Worm (Caenorhabditis elegans) whole organism, young adult: ENCODE results near the gene K02D10.3.
A peak's percentile ranks its signal among the peaks of the same experiment; 100 is the strongest.

Source experiments
- D2030.7 ChIP-seq: fragments of 200-800 bp; sonication (Bioruptor generic); IDR thresholded peaks from 2 replicates; pipeline ENCODE4 v1.3.6; 2022; ENCODE audit warnings: missing genetic modification reagents, missing genetic modification characterization, missing compliant biosample characterization
- F10E7.11 ChIP-seq: sonication (generic microtip); optimal IDR thresholded peaks from 2 replicates; lab custom pipeline; 2017; ENCODE audit warnings: mild to moderate bottlenecking, missing genetic modification characterization, moderate library complexity, missing compliant biosample characterization
- F22D6.2 ChIP-seq: sonication (generic microtip); optimal IDR thresholded peaks from 2 replicates; lab custom pipeline; 2016; ENCODE audit warnings: mild to moderate bottlenecking, missing genetic modification characterization, missing compliant biosample characterization
- F39B2.1 ChIP-seq: fragments of 200-800 bp; sonication (Bioruptor generic); IDR thresholded peaks from 2 replicates; pipeline ENCODE4 v1.3.6; 2022; ENCODE audit warnings: missing genetic modification reagents, missing genetic modification characterization, missing compliant biosample characterization
- F49E8.2 ChIP-seq: sonication (generic microtip); optimal IDR thresholded peaks from 3 replicates; lab custom pipeline; 2017; ENCODE audit warnings: missing genetic modification characterization, mild to moderate bottlenecking, missing compliant biosample characterization, antibody characterized with exemption, moderate library complexity; ENCODE audit not compliant: insufficient read depth
- F52B5.7 ChIP-seq: sonication (generic microtip); optimal IDR thresholded peaks from 2 replicates; lab custom pipeline; 2016; ENCODE audit warnings: mild to moderate bottlenecking, missing genetic modification characterization, missing compliant biosample characterization
- F57C9.4 ChIP-seq: sonication (generic microtip); optimal IDR thresholded peaks from 2 replicates; lab custom pipeline; 2017; ENCODE audit warnings: mild to moderate bottlenecking, missing genetic modification characterization, missing compliant biosample characterization
- K12H6.12 ChIP-seq: fragments of 200-800 bp; sonication (Bioruptor generic); optimal IDR thresholded peaks from 2 replicates; lab custom pipeline; 2018; ENCODE audit warnings: mild to moderate bottlenecking, missing genetic modification characterization, missing compliant biosample characterization
- T26A5.8 ChIP-seq: sonication (generic microtip); optimal IDR thresholded peaks from 2 replicates; lab custom pipeline; 2016; ENCODE audit warnings: missing genetic modification characterization, missing compliant biosample characterization
- Y53F4B.3 ChIP-seq: fragments of 200-800 bp; sonication (Bioruptor generic); IDR thresholded peaks from 2 replicates; pipeline ENCODE4 v1.3.6; 2022; ENCODE audit warnings: missing genetic modification reagents, missing genetic modification characterization, missing compliant biosample characterization
- Y67H2A.10 ChIP-seq: fragments of 200-800 bp; sonication (Bioruptor generic); conservative IDR thresholded peaks from 2 replicates; pipeline ENCODE4 v1.3.6; 2022; ENCODE audit warnings: missing genetic modification reagents, missing genetic modification characterization, missing compliant biosample characterization
- Y95B8A.8 ChIP-seq: fragments of 200-800 bp; sonication (Bioruptor generic); IDR thresholded peaks from 2 replicates; pipeline ENCODE4 v1.3.6; 2022; ENCODE audit warnings: missing genetic modification reagents, missing genetic modification characterization, missing compliant biosample characterization
- aptf-3 ChIP-seq: fragments of 200-800 bp; sonication (Bioruptor generic); IDR thresholded peaks from 2 replicates; pipeline ENCODE4 v1.3.6; 2022; ENCODE audit warnings: missing genetic modification characterization, missing compliant biosample characterization
- attf-6 ChIP-seq: fragments of 200-800 bp; sonication (Bioruptor generic); IDR thresholded peaks from 2 replicates; pipeline ENCODE4 v1.3.6; 2022; ENCODE audit warnings: missing genetic modification reagents, missing genetic modification characterization, missing compliant biosample characterization
- ceh-27 ChIP-seq: fragments of 200-800 bp; sonication (Bioruptor generic); optimal IDR thresholded peaks from 2 replicates; lab custom pipeline; 2018; ENCODE audit warnings: mild to moderate bottlenecking, missing genetic modification characterization, moderate library complexity, missing compliant biosample characterization
- ceh-58 ChIP-seq: fragments of 200-800 bp; sonication (Bioruptor generic); IDR thresholded peaks from 2 replicates; pipeline ENCODE4 v1.3.6; 2022; ENCODE audit warnings: missing genetic modification characterization, missing compliant biosample characterization
- ceh-79 ChIP-seq: sonication (generic microtip); optimal IDR thresholded peaks from 2 replicates; lab custom pipeline; 2017; ENCODE audit warnings: mild to moderate bottlenecking, missing genetic modification characterization, missing compliant biosample characterization
- ceh-91 ChIP-seq: fragments of 200-800 bp; sonication (Bioruptor generic); IDR thresholded peaks from 2 replicates; pipeline ENCODE4 v1.3.6; 2022; ENCODE audit warnings: missing genetic modification reagents, missing genetic modification characterization, missing compliant biosample characterization
- die-1 ChIP-seq: sonication (generic microtip); optimal IDR thresholded peaks from 2 replicates; lab custom pipeline; 2016; ENCODE audit warnings: missing genotype, mild to moderate bottlenecking, missing genetic modification characterization, missing compliant biosample characterization
- dpff-1 ChIP-seq: sonication (generic microtip); optimal IDR thresholded peaks from 2 replicates; lab custom pipeline; 2017; ENCODE audit warnings: mild to moderate bottlenecking, missing genetic modification characterization, missing compliant biosample characterization
- dpl-1 ChIP-seq: fragments of 150-350 bp; optimal IDR thresholded peaks from 2 replicates; lab custom pipeline; 2014; ENCODE audit warnings: missing biosample characterization, missing genetic modification reagents, missing genetic modification characterization
- efl-1 ChIP-seq: fragments of 150-350 bp; optimal IDR thresholded peaks from 2 replicates; lab custom pipeline; 2014; ENCODE audit warnings: missing biosample characterization, missing genetic modification reagents, missing genetic modification characterization
- egrh-3 ChIP-seq: fragments of 200-800 bp; sonication (Bioruptor generic); IDR thresholded peaks from 2 replicates; pipeline ENCODE4 v1.3.6; 2022; ENCODE audit warnings: missing genetic modification reagents, missing genetic modification characterization, missing compliant biosample characterization
- hlh-26 ChIP-seq: fragments of 200-800 bp; sonication (Bioruptor generic); conservative IDR thresholded peaks from 2 replicates; pipeline ENCODE4 v1.3.6; 2022; ENCODE audit warnings: missing genetic modification reagents, missing genetic modification characterization, missing compliant biosample characterization
- hmg-1.2 ChIP-seq: fragments of 200-800 bp; sonication (Bioruptor generic); IDR thresholded peaks from 2 replicates; pipeline ENCODE4 v1.3.6; 2022; ENCODE audit warnings: missing genetic modification reagents, missing genetic modification characterization, missing compliant biosample characterization
- lag-1 ChIP-seq: fragments of 200-800 bp; sonication (Bioruptor generic); IDR thresholded peaks from 2 replicates; pipeline ENCODE4 v1.3.6; 2022; ENCODE audit warnings: missing genetic modification reagents, missing genetic modification characterization, missing compliant biosample characterization
- lin-35 ChIP-seq, 3 experiments: fragments of 150-350 bp in 2 of 3; sonication (generic microtip) in 1 of 3; optimal IDR thresholded peaks; 2 replicates each; lab custom pipeline; 2014 to 2018; ENCODE audit warnings: missing biosample characterization in 3 of 3, missing genetic modification characterization in 3 of 3, missing genetic modification reagents in 3 of 3
- lin-40 ChIP-seq: sonication (generic microtip); optimal IDR thresholded peaks from 2 replicates; lab custom pipeline; 2016; ENCODE audit warnings: missing genetic modification characterization, mild to moderate bottlenecking, missing compliant biosample characterization, missing genotype, missing genetic modification reagents
- lin-54 ChIP-seq: fragments of 200-800 bp; sonication (Bioruptor generic); optimal IDR thresholded peaks from 2 replicates; lab custom pipeline; 2018; ENCODE audit warnings: mild to moderate bottlenecking, missing genetic modification characterization, missing compliant biosample characterization
- lsl-1 ChIP-seq: fragments of 200-800 bp; sonication (Bioruptor generic); optimal IDR thresholded peaks from 2 replicates; lab custom pipeline; 2018; ENCODE audit warnings: mild to moderate bottlenecking, missing genetic modification characterization, moderate library complexity, missing compliant biosample characterization
- madf-3 ChIP-seq: fragments of 200-800 bp; sonication (Bioruptor generic); IDR thresholded peaks from 2 replicates; pipeline ENCODE4 v1.3.6; 2022; ENCODE audit warnings: missing genetic modification reagents, missing genetic modification characterization, missing compliant biosample characterization
- madf-8 ChIP-seq: fragments of 200-800 bp; sonication (Bioruptor generic); conservative IDR thresholded peaks from 2 replicates; pipeline ENCODE4 v1.3.6; 2022; ENCODE audit warnings: missing genetic modification reagents, missing genetic modification characterization, missing compliant biosample characterization
- mel-28 ChIP-seq: sonication (generic microtip); optimal IDR thresholded peaks from 2 replicates; lab custom pipeline; 2016; ENCODE audit warnings: borderline replicate concordance, mild to moderate bottlenecking, missing genetic modification characterization, missing compliant biosample characterization
- mes-4 ChIP-seq: sonication (generic microtip); optimal IDR thresholded peaks from 2 replicates; lab custom pipeline; 2016; ENCODE audit warnings: missing genotype, missing genetic modification characterization, missing compliant biosample characterization
- mxl-1 ChIP-seq: sonication (generic microtip); optimal IDR thresholded peaks from 2 replicates; lab custom pipeline; 2016; ENCODE audit warnings: missing genetic modification characterization, missing compliant biosample characterization
- nfya-2 ChIP-seq: fragments of 200-800 bp; sonication (Bioruptor generic); IDR thresholded peaks from 2 replicates; pipeline ENCODE4 v1.3.6; 2022; ENCODE audit warnings: missing genetic modification reagents, missing genetic modification characterization, missing compliant biosample characterization
- nhr-179 ChIP-seq: sonication (generic microtip); optimal IDR thresholded peaks from 2 replicates; lab custom pipeline; 2016; ENCODE audit warnings: mild to moderate bottlenecking, missing genetic modification characterization, missing compliant biosample characterization
- nhr-90 ChIP-seq: sonication (generic microtip); optimal IDR thresholded peaks from 2 replicates; lab custom pipeline; 2016; ENCODE audit warnings: missing genotype, mild to moderate bottlenecking, missing genetic modification characterization, missing compliant biosample characterization
- rcor-1 ChIP-seq: fragments of 200-800 bp; sonication (Bioruptor generic); IDR thresholded peaks from 2 replicates; pipeline ENCODE4 v1.3.6; 2022; ENCODE audit warnings: missing genetic modification reagents, missing genetic modification characterization, missing compliant biosample characterization
- repo-1 ChIP-seq: sonication (generic microtip); optimal IDR thresholded peaks from 2 replicates; lab custom pipeline; 2017; ENCODE audit warnings: mild to moderate bottlenecking, missing genetic modification characterization, missing compliant biosample characterization
- sea-2 ChIP-seq: fragments of 200-800 bp; sonication (Bioruptor generic); IDR thresholded peaks from 2 replicates; pipeline ENCODE4 v1.3.6; 2022; ENCODE audit warnings: missing genetic modification characterization, missing compliant biosample characterization
- snpc-1.3 ChIP-seq: sonication (generic microtip); optimal IDR thresholded peaks from 2 replicates; lab custom pipeline; 2017; ENCODE audit warnings: missing genetic modification characterization, mild to moderate bottlenecking, missing compliant biosample characterization, antibody characterized with exemption, moderate library complexity, missing genotype, missing genetic modification reagents; ENCODE audit not compliant: insufficient read depth
- snpc-3.4 ChIP-seq: sonication (generic microtip); optimal IDR thresholded peaks from 2 replicates; lab custom pipeline; 2017; ENCODE audit warnings: missing genetic modification characterization, mild to moderate bottlenecking, missing compliant biosample characterization, antibody characterized with exemption, moderate library complexity, missing genotype, missing genetic modification reagents
- sptf-2 ChIP-seq: fragments of 200-800 bp; sonication (Bioruptor generic); optimal IDR thresholded peaks from 2 replicates; lab custom pipeline; 2018; ENCODE audit warnings: mild to moderate bottlenecking, missing genetic modification characterization, missing compliant biosample characterization
- unc-62 ChIP-seq: fragments of 150-350 bp; optimal IDR thresholded peaks from 2 replicates; lab custom pipeline; 2014; ENCODE audit warnings: missing biosample characterization, missing genetic modification reagents, missing genetic modification characterization
- xnd-1 ChIP-seq: sonication (generic microtip); optimal IDR thresholded peaks from 2 replicates; lab custom pipeline; 2016; ENCODE audit warnings: missing genotype, missing genetic modification reagents, missing genetic modification characterization, missing compliant biosample characterization
- ztf-22 ChIP-seq: fragments of 200-800 bp; sonication (Bioruptor generic); optimal IDR thresholded peaks from 2 replicates; lab custom pipeline; 2018; ENCODE audit warnings: mild to moderate bottlenecking, missing genetic modification characterization, moderate library complexity, missing compliant biosample characterization
- ztf-28 ChIP-seq: fragments of 200-800 bp; sonication (Bioruptor generic); IDR thresholded peaks from 2 replicates; pipeline ENCODE4 v1.3.6; 2022; ENCODE audit warnings: missing genetic modification reagents, missing genetic modification characterization, missing compliant biosample characterization
- ztf-3 ChIP-seq: fragments of 200-800 bp; sonication (Bioruptor generic); optimal IDR thresholded peaks from 2 replicates; lab custom pipeline; 2018; ENCODE audit warnings: mild to moderate bottlenecking, missing genetic modification characterization, missing compliant biosample characterization
- ztf-6 ChIP-seq: fragments of 200-800 bp; sonication (Bioruptor generic); IDR thresholded peaks from 2 replicates; pipeline ENCODE4 v1.3.6; 2022; ENCODE audit warnings: missing genetic modification reagents, missing genetic modification characterization, missing compliant biosample characterization

The K02D10.3 gene

ce11 chrIII:8794793-8795192, 23.0 kb upstream of the K02D10.3 start (continued):
- peak; percentile 64 for TF ChIP-seq efl-1 (GFP tag; lab: Kevin White, UChicago)
- TF ChIP-seq mes-4 (tag; lab: Kevin White, UChicago): no peak
- no peak for TF ChIP-seq F57C9.4 (tag; lab: Kevin White, UChicago)
- TF ChIP-seq Y95B8A.8 (GFP tag; lab: Robert Waterston, UW): peak; percentile 78; the same call in 1 of the 2 replicates
- TF ChIP-seq hmg-1.2 (GFP tag; lab: Robert Waterston, UW): peak; percentile 86
- no peak for TF ChIP-seq F10E7.11
- TF ChIP-seq Y67H2A.10 (GFP tag; lab: Robert Waterston, UW): no peak
- no peak for TF ChIP-seq D2030.7 (GFP tag; lab: Robert Waterston, UW)
- no peak for TF ChIP-seq sptf-2
- TF ChIP-seq lin-54: peak; percentile 64
- TF ChIP-seq madf-8 (GFP tag; lab: Robert Waterston, UW): no peak
- TF ChIP-seq lin-35 (GFP tag; optimal IDR thresholded peaks at IDR 0.05; lab: Kevin White, UChicago): no peak
- TF ChIP-seq mel-28: no peak
- no peak for TF ChIP-seq egrh-3 (GFP tag; lab: Robert Waterston, UW)
- no peak for TF ChIP-seq hlh-26 (GFP tag; lab: Robert Waterston, UW)
- no peak for TF ChIP-seq ztf-3
- TF ChIP-seq ceh-27 (GFP tag; lab: Kevin White, UChicago): peak; percentile 63
- TF ChIP-seq xnd-1 (tag; lab: Kevin White, UChicago): no peak
- no peak for TF ChIP-seq repo-1 (tag; lab: Kevin White, UChicago)
- TF ChIP-seq ztf-28 (GFP tag; lab: Robert Waterston, UW): no peak
- no peak for TF ChIP-seq F22D6.2 (tag; lab: Kevin White, UChicago)
- no peak for TF ChIP-seq ceh-91 (GFP tag; lab: Robert Waterston, UW)
- no peak for TF ChIP-seq F49E8.2 (tag; lab: Kevin White, UChicago)
- no peak for TF ChIP-seq ceh-79
- no peak for TF ChIP-seq nfya-2 (GFP tag; lab: Robert Waterston, UW)
- no peak for TF ChIP-seq snpc-3.4
- peak; percentile 51 for TF ChIP-seq die-1 (tag; lab: Kevin White, UChicago)
- no peak for TF ChIP-seq F52B5.7 (tag; lab: Kevin White, UChicago)
- no peak for TF ChIP-seq dpl-1
- no peak for TF ChIP-seq F39B2.1 (GFP tag; lab: Robert Waterston, UW)
- TF ChIP-seq rcor-1 (GFP tag; lab: Robert Waterston, UW): 0 out of 2 replicates have a peak, but pooled peaks have one; percentile 23
- no peak for TF ChIP-seq ztf-22 (GFP tag; lab: Kevin White, UChicago)
- no peak for TF ChIP-seq T26A5.8 (tag; lab: Kevin White, UChicago)
- no peak for TF ChIP-seq nhr-179
- peak; percentile 44 for TF ChIP-seq nhr-90
- no peak for TF ChIP-seq unc-62 (GFP tag; lab: Kevin White, UChicago)
- TF ChIP-seq attf-6 (GFP tag; lab: Robert Waterston, UW): no peak
- TF ChIP-seq ceh-58 (GFP tag; lab: Robert Waterston, UW): no peak
- TF ChIP-seq dpff-1 (tag; lab: Kevin White, UChicago): no peak
- peak; percentile 43 for TF ChIP-seq lin-40 (tag; lab: Kevin White, UChicago)
- TF ChIP-seq madf-3 (GFP tag; lab: Robert Waterston, UW): no peak
- TF ChIP-seq K12H6.12: no peak
- no peak for TF ChIP-seq sea-2 (GFP tag; lab: Robert Waterston, UW)
- no peak for TF ChIP-seq lag-1 (GFP tag; lab: Robert Waterston, UW)
- TF ChIP-seq Y53F4B.3 (GFP tag; lab: Robert Waterston, UW): no peak
- TF ChIP-seq ztf-6 (GFP tag; lab: Robert Waterston, UW): no peak
- TF ChIP-seq aptf-3 (GFP tag; lab: Robert Waterston, UW): no peak
- no peak for TF ChIP-seq snpc-1.3 (tag; lab: Kevin White, UChicago)
- TF ChIP-seq mxl-1 (tag; lab: Kevin White, UChicago): no peak
- TF ChIP-seq lsl-1 (GFP tag; lab: Kevin White, UChicago): peak; percentile 10
